Fruit fly (Drosophila melanogaster) S2 (cell line): ENCODE results near the gene Aplip1.

ENCODE experiments used
- CG8478 ChIP-seq: fragments of >200 bp; optimal IDR thresholded peaks from 2 replicates; lab custom pipeline; 2018
- CTCF ChIP-seq, 2 experiments: fragments of >200 bp; optimal IDR thresholded peaks; 2 replicates each; lab custom pipeline; 2018

DNA sequence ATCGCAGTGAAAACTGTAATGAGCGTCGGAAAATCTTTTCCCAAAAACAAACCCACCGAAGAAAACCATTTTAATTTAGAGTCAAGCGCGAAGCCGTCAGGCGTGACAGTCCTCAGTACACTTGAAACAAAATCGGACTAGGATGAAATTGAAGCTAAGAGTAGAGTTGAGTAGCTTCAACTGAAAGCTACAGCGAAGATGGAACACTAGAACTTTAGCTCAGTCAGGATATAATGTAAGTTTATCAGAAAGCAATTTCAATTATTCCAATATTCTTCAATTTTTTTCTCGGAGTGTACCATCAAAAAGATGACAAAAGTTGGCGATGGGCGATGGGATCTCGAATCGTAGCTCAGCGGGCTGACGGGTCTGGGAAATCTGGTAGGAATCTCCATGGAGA is 20.3 kb downstream of the Aplip1 start:
- TF ChIP-seq CG8478 (no peak), CTCF (optimal IDR thresholded peaks at IDR 0.05; lab: Kevin White, UChicago) (no peak)
